Worm (Caenorhabditis elegans): ENCODE data around the gene pals-18.

DNA sequence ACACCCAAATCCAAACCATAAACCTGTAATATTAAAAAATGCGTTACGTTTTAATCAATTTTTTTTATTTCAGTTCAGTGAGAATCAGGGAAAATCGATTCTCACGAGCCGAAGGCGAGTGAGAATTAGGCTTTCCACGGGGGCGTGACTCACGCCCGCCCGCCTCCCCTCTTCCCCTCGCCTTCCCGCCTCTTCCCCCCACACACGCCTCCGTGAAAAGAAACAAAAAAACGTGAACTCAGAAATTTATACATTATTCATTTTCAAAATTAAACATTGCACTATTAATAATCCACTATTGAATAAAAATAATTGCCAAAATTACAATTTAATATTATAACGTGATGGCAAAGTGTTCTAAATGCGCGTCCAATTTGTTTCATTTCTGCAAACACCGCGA is 43.5 kb downstream of the pals-18 start:
- TF ChIP-seq pax-1 (tag; optimal IDR thresholded peaks at IDR 0.05), result no peak
- TF ChIP-seq pha-2 (tag; optimal IDR thresholded peaks at IDR 0.05), result no peak
- TF ChIP-seq ets-4 (tag; optimal IDR thresholded peaks at IDR 0.05), result no peak
- no peak for TF ChIP-seq ama-1 (optimal IDR thresholded peaks at IDR 0.05)
- TF ChIP-seq syd-9 (tag; optimal IDR thresholded peaks at IDR 0.05), result no peak
- no peak for TF ChIP-seq ceh-14 (tag; optimal IDR thresholded peaks at IDR 0.05)
- TF ChIP-seq dmd-4 (tag; optimal IDR thresholded peaks at IDR 0.05; ENCODE audit: borderline replicate concordance), result no peak
- no peak for TF ChIP-seq ref-2 (tag; optimal IDR thresholded peaks at IDR 0.05)
- no peak for TF ChIP-seq fkh-10 (GFP tag; optimal IDR thresholded peaks at IDR 0.05)
